Worm (Caenorhabditis elegans): ENCODE results near the gene irld-25.

DNA sequence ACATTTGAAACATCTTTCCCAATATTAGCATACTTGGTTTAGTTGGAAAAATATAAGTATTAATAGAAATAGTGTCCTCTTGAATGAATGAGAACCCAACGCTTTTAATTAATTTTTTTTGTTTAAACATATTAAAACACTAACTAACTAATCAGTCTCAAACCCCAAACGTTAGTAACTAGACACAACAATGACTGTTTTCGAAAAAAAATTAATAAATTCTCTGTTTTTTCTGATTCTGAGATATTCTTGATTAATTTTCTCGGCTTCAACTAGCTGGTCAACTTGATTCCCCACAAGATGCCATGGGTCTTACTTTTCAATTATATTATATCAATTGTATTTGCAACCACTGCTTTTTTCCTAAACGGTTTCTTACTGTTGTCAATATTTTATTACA, 30.7 kb downstream of the irld-25 start, which contains the start of gene srbc-76:
- no peak for TF ChIP-seq lsy-2 (tag; optimal IDR thresholded peaks at IDR 0.05)
- no peak for TF ChIP-seq lin-39 (tag; optimal IDR thresholded peaks at IDR 0.05)
- TF ChIP-seq ceh-82 (tag; optimal IDR thresholded peaks at IDR 0.05) = no peak
- no peak for TF ChIP-seq ZK337.2 (GFP tag; IDR thresholded peaks at IDR 0.05)
- no peak for TF ChIP-seq nhr-25 (tag; optimal IDR thresholded peaks at IDR 0.05; ENCODE audit: borderline replicate concordance, insufficient read depth)
- no peak for TF ChIP-seq hlh-30 (tag; optimal IDR thresholded peaks at IDR 0.05; ENCODE audit: insufficient read depth)
- TF ChIP-seq ceh-28 (tag; optimal IDR thresholded peaks at IDR 0.05) = no peak
- TF ChIP-seq nhr-237 (tag; optimal IDR thresholded peaks at IDR 0.05) = no peak
- TF ChIP-seq Y48G9A.11 (GFP tag; IDR thresholded peaks at IDR 0.05) = no peak
- TF ChIP-seq fkh-10 (GFP tag; optimal IDR thresholded peaks at IDR 0.05) = no peak
- TF ChIP-seq egl-43 (GFP tag; IDR thresholded peaks at IDR 0.05) = no peak
- no peak for TF ChIP-seq spr-1 (tag; optimal IDR thresholded peaks at IDR 0.05)
- TF ChIP-seq snpc-4 (tag; optimal IDR thresholded peaks at IDR 0.05) = no peak
